Worm (Caenorhabditis elegans) whole organism, young adult: ENCODE data around the gene srh-149.

ENCODE experiments used
- B0035.1 ChIP-seq: sonication (generic microtip); optimal IDR thresholded peaks from 2 replicates; lab custom pipeline; 2016; ENCODE audit warnings: missing genetic modification characterization, mild to moderate bottlenecking, missing compliant biosample characterization, missing genotype, missing genetic modification reagents
- D2030.7 ChIP-seq: fragments of 200-800 bp; sonication (Bioruptor generic); IDR thresholded peaks from 2 replicates; pipeline ENCODE4 v1.3.6; 2022; ENCODE audit warnings: missing genetic modification reagents, missing genetic modification characterization, missing compliant biosample characterization
- F23B12.7 ChIP-seq: sonication (generic microtip); optimal IDR thresholded peaks from 2 replicates; lab custom pipeline; 2017; ENCODE audit warnings: missing genetic modification characterization, mild to moderate bottlenecking, missing compliant biosample characterization, antibody characterized with exemption, moderate library complexity; ENCODE audit not compliant: insufficient read depth
- F33H1.4 ChIP-seq: fragments of 200-800 bp; sonication (Bioruptor generic); IDR thresholded peaks from 2 replicates; pipeline ENCODE4 v1.3.6; 2022; ENCODE audit warnings: missing genetic modification reagents, missing genetic modification characterization, missing compliant biosample characterization
- F55B11.4 ChIP-seq: sonication (generic microtip); optimal IDR thresholded peaks from 2 replicates; lab custom pipeline; 2016; ENCODE audit warnings: missing compliant biosample characterization, missing genetic modification characterization, borderline replicate concordance; ENCODE audit not compliant: insufficient read depth
- F57C9.4 ChIP-seq: sonication (generic microtip); optimal IDR thresholded peaks from 2 replicates; lab custom pipeline; 2017; ENCODE audit warnings: mild to moderate bottlenecking, missing genetic modification characterization, missing compliant biosample characterization
- K11D2.4 ChIP-seq: fragments of 200-800 bp; sonication (Bioruptor generic); IDR thresholded peaks from 2 replicates; pipeline ENCODE4 v1.3.6; 2022; ENCODE audit warnings: missing genetic modification reagents, missing genetic modification characterization, missing compliant biosample characterization
- T07F8.4 ChIP-seq: sonication (generic microtip); optimal IDR thresholded peaks from 2 replicates; lab custom pipeline; 2016; ENCODE audit warnings: mild to moderate bottlenecking, missing genetic modification characterization, moderate library complexity, missing compliant biosample characterization
- Y53F4B.3 ChIP-seq: fragments of 200-800 bp; sonication (Bioruptor generic); IDR thresholded peaks from 2 replicates; pipeline ENCODE4 v1.3.6; 2022; ENCODE audit warnings: missing genetic modification reagents, missing genetic modification characterization, missing compliant biosample characterization
- Y53G8AR.9 ChIP-seq: fragments of 200-800 bp; sonication (Bioruptor generic); conservative IDR thresholded peaks from 2 replicates; pipeline ENCODE4 v1.3.6; 2022; ENCODE audit warnings: missing genetic modification reagents, missing genetic modification characterization, missing compliant biosample characterization
- Y79H2A.3 ChIP-seq: fragments of 200-800 bp; sonication (Bioruptor generic); conservative IDR thresholded peaks from 2 replicates; pipeline ENCODE4 v1.3.6; 2022; ENCODE audit warnings: missing genetic modification reagents, missing genetic modification characterization, missing compliant biosample characterization
- ama-1 ChIP-seq, 3 experiments: fragments of 150-350 bp in 1 of 3; sonication (generic microtip) in 2 of 3; optimal IDR thresholded peaks; 2 replicates each; lab custom pipeline; 2014 to 2018; ENCODE audit warnings: missing biosample characterization in 2 of 3, missing genetic modification characterization in 2 of 3, missing genetic modification reagents in 2 of 3
- attf-3 ChIP-seq: fragments of 200-800 bp; sonication (Bioruptor generic); conservative IDR thresholded peaks from 2 replicates; pipeline ENCODE4 v1.3.6; 2022; ENCODE audit warnings: missing genetic modification reagents, missing genetic modification characterization, missing compliant biosample characterization
- bed-2 ChIP-seq: fragments of 200-800 bp; sonication (Bioruptor generic); IDR thresholded peaks from 2 replicates; pipeline ENCODE4 v1.3.6; 2022; ENCODE audit warnings: missing genetic modification reagents, missing genetic modification characterization, missing compliant biosample characterization
- cebp-2 ChIP-seq: fragments of 200-800 bp; sonication (Bioruptor generic); IDR thresholded peaks from 2 replicates; pipeline ENCODE4 v1.3.6; 2022; ENCODE audit warnings: missing genetic modification characterization, missing compliant biosample characterization
- ceh-40 ChIP-seq: fragments of 200-800 bp; sonication (Bioruptor generic); IDR thresholded peaks from 2 replicates; pipeline ENCODE4 v1.3.6; 2022; ENCODE audit warnings: missing genetic modification characterization, missing compliant biosample characterization
- chd-7 ChIP-seq: sonication (generic microtip); optimal IDR thresholded peaks from 2 replicates; lab custom pipeline; 2016; ENCODE audit warnings: mild to moderate bottlenecking, missing genetic modification characterization, moderate library complexity, missing compliant biosample characterization
- dox-1 ChIP-seq: fragments of 200-800 bp; sonication (Bioruptor generic); IDR thresholded peaks from 2 replicates; pipeline ENCODE4 v1.3.6; 2022; ENCODE audit warnings: missing genetic modification reagents, missing genetic modification characterization, missing compliant biosample characterization
- dpff-1 ChIP-seq: sonication (generic microtip); optimal IDR thresholded peaks from 2 replicates; lab custom pipeline; 2017; ENCODE audit warnings: mild to moderate bottlenecking, missing genetic modification characterization, missing compliant biosample characterization
- dpl-1 ChIP-seq: fragments of 150-350 bp; optimal IDR thresholded peaks from 2 replicates; lab custom pipeline; 2014; ENCODE audit warnings: missing biosample characterization, missing genetic modification reagents, missing genetic modification characterization
- egl-18 ChIP-seq: fragments of 200-800 bp; sonication (Bioruptor generic); IDR thresholded peaks from 2 replicates; pipeline ENCODE4 v1.3.6; 2022; ENCODE audit warnings: missing genetic modification reagents, missing genetic modification characterization, missing compliant biosample characterization
- fkh-3 ChIP-seq: sonication (generic microtip); optimal IDR thresholded peaks from 2 replicates; lab custom pipeline; 2016; ENCODE audit warnings: mild to moderate bottlenecking, missing genetic modification characterization, missing compliant biosample characterization
- hlh-12 ChIP-seq: sonication (generic microtip); optimal IDR thresholded peaks from 2 replicates; lab custom pipeline; 2016; ENCODE audit warnings: missing genetic modification characterization, missing compliant biosample characterization
- hlh-26 ChIP-seq: fragments of 200-800 bp; sonication (Bioruptor generic); conservative IDR thresholded peaks from 2 replicates; pipeline ENCODE4 v1.3.6; 2022; ENCODE audit warnings: missing genetic modification reagents, missing genetic modification characterization, missing compliant biosample characterization
- lag-1 ChIP-seq: fragments of 200-800 bp; sonication (Bioruptor generic); IDR thresholded peaks from 2 replicates; pipeline ENCODE4 v1.3.6; 2022; ENCODE audit warnings: missing genetic modification reagents, missing genetic modification characterization, missing compliant biosample characterization
- let-607 ChIP-seq, 2 experiments: fragments of 200-800 bp in 1 of 2; sonication (Bioruptor generic) in 1 of 2; sonication (generic microtip) in 1 of 2; optimal IDR thresholded peaks; 2 replicates each; lab custom pipeline; 2016 to 2018; ENCODE audit warnings: mild to moderate bottlenecking in 2 of 2, missing compliant biosample characterization in 2 of 2, missing genetic modification characterization in 2 of 2, moderate library complexity in 2 of 2, missing genotype in 1 of 2
- lin-40 ChIP-seq: sonication (generic microtip); optimal IDR thresholded peaks from 2 replicates; lab custom pipeline; 2016; ENCODE audit warnings: missing genetic modification characterization, mild to moderate bottlenecking, missing compliant biosample characterization, missing genotype, missing genetic modification reagents
- lsy-27 ChIP-seq: sonication (generic microtip); optimal IDR thresholded peaks from 2 replicates; lab custom pipeline; 2017; ENCODE audit warnings: missing genetic modification characterization, mild to moderate bottlenecking, missing compliant biosample characterization, antibody characterized with exemption, missing genotype, borderline replicate concordance; ENCODE audit not compliant: insufficient read depth
- madf-10 ChIP-seq: sonication (generic microtip); optimal IDR thresholded peaks from 2 replicates; lab custom pipeline; 2016; ENCODE audit warnings: mild to moderate bottlenecking, missing genetic modification characterization, missing compliant biosample characterization
- madf-8 ChIP-seq: fragments of 200-800 bp; sonication (Bioruptor generic); conservative IDR thresholded peaks from 2 replicates; pipeline ENCODE4 v1.3.6; 2022; ENCODE audit warnings: missing genetic modification reagents, missing genetic modification characterization, missing compliant biosample characterization
- mel-28 ChIP-seq: sonication (generic microtip); optimal IDR thresholded peaks from 2 replicates; lab custom pipeline; 2016; ENCODE audit warnings: borderline replicate concordance, mild to moderate bottlenecking, missing genetic modification characterization, missing compliant biosample characterization
- mes-4 ChIP-seq: sonication (generic microtip); optimal IDR thresholded peaks from 2 replicates; lab custom pipeline; 2016; ENCODE audit warnings: missing genotype, missing genetic modification characterization, missing compliant biosample characterization
- nfya-2 ChIP-seq: fragments of 200-800 bp; sonication (Bioruptor generic); IDR thresholded peaks from 2 replicates; pipeline ENCODE4 v1.3.6; 2022; ENCODE audit warnings: missing genetic modification reagents, missing genetic modification characterization, missing compliant biosample characterization
- nfyb-1 ChIP-seq: fragments of 200-800 bp; sonication (Bioruptor generic); IDR thresholded peaks from 2 replicates; pipeline ENCODE4 v1.3.6; 2022; ENCODE audit warnings: missing genetic modification reagents, missing genetic modification characterization, missing compliant biosample characterization
- nhr-120 ChIP-seq: fragments of 200-800 bp; sonication (Bioruptor generic); IDR thresholded peaks from 2 replicates; pipeline ENCODE4 v1.3.6; 2022; ENCODE audit warnings: missing genetic modification characterization, missing compliant biosample characterization
- nhr-80 ChIP-seq: sonication (generic microtip); optimal IDR thresholded peaks from 2 replicates; lab custom pipeline; 2016; ENCODE audit warnings: missing genetic modification characterization, missing compliant biosample characterization
- snpc-1.1 ChIP-seq: sonication (generic microtip); optimal IDR thresholded peaks from 2 replicates; lab custom pipeline; 2017; ENCODE audit warnings: missing genetic modification characterization, mild to moderate bottlenecking, missing compliant biosample characterization, antibody characterized with exemption, moderate library complexity, missing genotype, missing genetic modification reagents; ENCODE audit not compliant: insufficient read depth
- snpc-3.4 ChIP-seq: sonication (generic microtip); optimal IDR thresholded peaks from 2 replicates; lab custom pipeline; 2017; ENCODE audit warnings: missing genetic modification characterization, mild to moderate bottlenecking, missing compliant biosample characterization, antibody characterized with exemption, moderate library complexity, missing genotype, missing genetic modification reagents
- snpc-4 ChIP-seq, 5 experiments: fragments of 150-350 bp in 1 of 5; sonication (generic microtip) in 4 of 5; optimal IDR thresholded peaks; 2 replicates each; lab custom pipeline; 2014 to 2018; ENCODE audit warnings: missing genetic modification characterization in 5 of 5, missing biosample characterization in 3 of 5, antibody characterized with exemption in 2 of 5, mild to moderate bottlenecking in 2 of 5, missing compliant biosample characterization in 2 of 5, missing genotype in 2 of 5, moderate library complexity in 2 of 5, missing genetic modification reagents in 1 of 5
- sptf-2 ChIP-seq: fragments of 200-800 bp; sonication (Bioruptor generic); optimal IDR thresholded peaks from 2 replicates; lab custom pipeline; 2018; ENCODE audit warnings: mild to moderate bottlenecking, missing genetic modification characterization, missing compliant biosample characterization
- unc-130 ChIP-seq: sonication (generic microtip); optimal IDR thresholded peaks from 2 replicates; lab custom pipeline; 2016; ENCODE audit warnings: missing genetic modification reagents, missing genetic modification characterization, missing compliant biosample characterization
- unc-62 ChIP-seq: fragments of 150-350 bp; optimal IDR thresholded peaks from 2 replicates; lab custom pipeline; 2014; ENCODE audit warnings: missing biosample characterization, missing genetic modification reagents, missing genetic modification characterization
- zfh-2 ChIP-seq: fragments of 200-800 bp; sonication (Bioruptor generic); conservative IDR thresholded peaks from 2 replicates; pipeline ENCODE4 v1.3.6; 2022; ENCODE audit warnings: missing genetic modification reagents, missing genetic modification characterization, missing compliant biosample characterization
- zim-3 ChIP-seq: sonication (generic microtip); optimal IDR thresholded peaks from 2 replicates; lab custom pipeline; 2017; ENCODE audit warnings: mild to moderate bottlenecking, missing genetic modification characterization, moderate library complexity, missing compliant biosample characterization
- ztf-3 ChIP-seq: fragments of 200-800 bp; sonication (Bioruptor generic); optimal IDR thresholded peaks from 2 replicates; lab custom pipeline; 2018; ENCODE audit warnings: mild to moderate bottlenecking, missing genetic modification characterization, missing compliant biosample characterization
- ztf-6 ChIP-seq: fragments of 200-800 bp; sonication (Bioruptor generic); IDR thresholded peaks from 2 replicates; pipeline ENCODE4 v1.3.6; 2022; ENCODE audit warnings: missing genetic modification reagents, missing genetic modification characterization, missing compliant biosample characterization

Gene srh-149

DNA sequence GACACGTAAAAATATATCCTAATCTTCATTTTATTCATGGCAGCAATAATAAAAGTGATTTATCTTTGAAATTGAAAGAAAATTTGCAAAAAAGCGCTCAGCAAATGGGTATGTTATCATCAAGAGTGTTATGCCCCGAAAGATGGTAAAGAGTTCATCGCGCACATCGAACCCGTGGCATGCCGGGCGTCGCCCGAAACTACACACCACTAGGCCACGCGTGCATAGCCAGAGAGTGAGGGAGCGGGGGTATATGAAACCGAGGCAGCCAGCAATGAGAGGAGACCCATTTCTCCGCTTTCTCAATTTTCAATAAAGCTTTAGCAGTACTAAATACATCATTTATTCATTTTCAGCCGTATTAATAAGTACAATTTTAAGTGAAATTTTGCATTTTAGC is 32.8 kb upstream of the srh-149 start (continued):
- peak; percentile 94; the same call in 1 of the 2 replicates for TF ChIP-seq ceh-40 (GFP tag; lab: Robert Waterston, UW)
- no peak for TF ChIP-seq lin-40
- TF ChIP-seq D2030.7 (GFP tag; lab: Robert Waterston, UW), result peak; percentile 87
- TF ChIP-seq mel-28 (tag; lab: Kevin White, UChicago), result peak; percentile 80
- TF ChIP-seq zfh-2 (GFP tag; lab: Robert Waterston, UW), result no peak; the same call in 1 of the 2 replicates
- peak; percentile 93 for TF ChIP-seq mes-4 (tag; lab: Kevin White, UChicago)
- TF ChIP-seq K11D2.4 (GFP tag; lab: Robert Waterston, UW), result peak; percentile 84
- peak; percentile 79 for TF ChIP-seq ztf-3 (GFP tag; lab: Kevin White, UChicago)
- TF ChIP-seq attf-3, result peak; percentile 67
- peak; percentile 94 for TF ChIP-seq nfyb-1 (GFP tag; lab: Robert Waterston, UW)
- peak; percentile 83 for TF ChIP-seq snpc-4 (GFP tag; optimal IDR thresholded peaks at IDR 0.05; lab: Kevin White, UChicago)
- TF ChIP-seq snpc-4 (tag; optimal IDR thresholded peaks at IDR 0.05; lab: Kevin White, UChicago), result peak; percentile 66 to 88 (median 86)
- no peak for TF ChIP-seq F55B11.4 (tag; lab: Kevin White, UChicago)
- TF ChIP-seq T07F8.4 (tag; lab: Kevin White, UChicago), result peak; percentile 88
- TF ChIP-seq dpff-1 (tag; lab: Kevin White, UChicago), result peak; percentile 79
- peak; percentile 88 for TF ChIP-seq ztf-6
- TF ChIP-seq nhr-120 (GFP tag; lab: Robert Waterston, UW), result peak; percentile 95
- TF ChIP-seq unc-62, result no peak
- peak; percentile 93 for TF ChIP-seq snpc-3.4 (tag; lab: Kevin White, UChicago)
- TF ChIP-seq ama-1 (optimal IDR thresholded peaks at IDR 0.05; lab: Kevin White, UChicago), result no peak
- TF ChIP-seq ama-1 (GFP tag; optimal IDR thresholded peaks at IDR 0.05; lab: Kevin White, UChicago), result peak; percentile 93 to 96
- peak; percentile 87 for TF ChIP-seq madf-10
- TF ChIP-seq nfya-2 (GFP tag; lab: Robert Waterston, UW), result 0 out of 2 replicates have a peak, but pooled peaks have one; percentile 49
- 0 out of 2 replicates have a peak, but pooled peaks have one; percentile 65 for TF ChIP-seq Y79H2A.3 (GFP tag; lab: Robert Waterston, UW)
- peak; percentile 85; the same call in 1 of the 2 replicates for TF ChIP-seq bed-2 (GFP tag; lab: Robert Waterston, UW)
- peak; percentile 96 for TF ChIP-seq cebp-2 (GFP tag; lab: Robert Waterston, UW)
- TF ChIP-seq F23B12.7 (tag; lab: Kevin White, UChicago), result peak; percentile 98
- peak; percentile 98 for TF ChIP-seq fkh-3 (tag; lab: Kevin White, UChicago)
- TF ChIP-seq lag-1 (GFP tag; lab: Robert Waterston, UW), result 0 out of 2 replicates have a peak, but pooled peaks have one; percentile 63
- TF ChIP-seq hlh-12 (tag; lab: Kevin White, UChicago), result peak; percentile 92
- TF ChIP-seq nhr-80 (tag; lab: Kevin White, UChicago), result peak; percentile 65
- peak; percentile 89 for TF ChIP-seq lsy-27 (tag; lab: Kevin White, UChicago)
- peak; percentile 98 for TF ChIP-seq zim-3 (tag; lab: Kevin White, UChicago)
- TF ChIP-seq unc-130, result peak; percentile 81
- TF ChIP-seq chd-7 (tag; lab: Kevin White, UChicago), result peak; percentile 95
- peak; percentile 71 to 75 for TF ChIP-seq let-607 (tag; optimal IDR thresholded peaks at IDR 0.05; lab: Kevin White, UChicago)
- TF ChIP-seq sptf-2 (GFP tag; lab: Kevin White, UChicago), result peak; percentile 91
- peak; percentile 50; the same call in 1 of the 2 replicates for TF ChIP-seq Y53F4B.3 (GFP tag; lab: Robert Waterston, UW)
- TF ChIP-seq madf-8 (GFP tag; lab: Robert Waterston, UW), result peak; percentile 43
- peak; percentile 81 for TF ChIP-seq Y53G8AR.9
- TF ChIP-seq snpc-1.1 (tag; lab: Kevin White, UChicago), result peak; percentile 83
- TF ChIP-seq B0035.1 (tag; lab: Kevin White, UChicago), result peak; percentile 82
- TF ChIP-seq hlh-26 (GFP tag; lab: Robert Waterston, UW), result 0 out of 2 replicates have a peak, but pooled peaks have one; percentile 46
- peak; percentile 74 for TF ChIP-seq F57C9.4 (tag; lab: Kevin White, UChicago)
- TF ChIP-seq dpl-1, result peak; percentile 8
- TF ChIP-seq dox-1 (GFP tag; lab: Robert Waterston, UW), result peak; percentile 96
- peak; percentile 52 for TF ChIP-seq F33H1.4 (GFP tag; lab: Robert Waterston, UW)
- peak; percentile 83; the same call in 1 of the 2 replicates for TF ChIP-seq egl-18 (GFP tag; lab: Robert Waterston, UW)
